Fruit fly (Drosophila melanogaster) whole organism, embryonic: ENCODE measurements around the gene nxf2.

Source experiments
- CG3281 ChIP-seq: fragments of 200-800 bp; sonication (Bioruptor generic); optimal IDR thresholded peaks from 3 replicates; lab custom pipeline; 2017; ENCODE audit warnings: missing biosample characterization, mild to moderate bottlenecking, missing genetic modification characterization
- CG6813 ChIP-seq: fragments of 200-800 bp; sonication (Bioruptor generic); optimal IDR thresholded peaks from 2 replicates; lab custom pipeline; 2017; ENCODE audit warnings: missing biosample characterization, missing genetic modification characterization, mild to moderate bottlenecking, moderate library complexity, missing genetic modification reagents
- Dbx ChIP-seq: fragments of 200-800 bp; sonication (Bioruptor generic); IDR thresholded peaks from 3 replicates; pipeline ENCODE4 v1.3.6; 2022; ENCODE audit warnings: missing biosample characterization, missing genetic modification characterization
- eve ChIP-seq, 2 experiments: fragments of >200 bp; optimal IDR thresholded peaks; 2 replicates each; lab custom pipeline; 2017; ENCODE audit warnings: missing biosample characterization in 2 of 2, missing genetic modification characterization in 2 of 2
- pnt ChIP-seq: fragments of 200-800 bp; sonication (Bioruptor generic); optimal IDR thresholded peaks from 3 replicates; lab custom pipeline; 2016; ENCODE audit warnings: missing biosample characterization, missing genetic modification characterization

dm6 chr3L:16569456-16569855, 10.7 kb downstream of the nxf2 start:
- no peak for TF ChIP-seq CG6813
- no peak for TF ChIP-seq Dbx
- no peak for TF ChIP-seq eve (GFP tag; optimal IDR thresholded peaks at IDR 0.05; lab: Kevin White, UChicago)
- TF ChIP-seq CG3281 (GFP tag; lab: Kevin White, UChicago), result no peak
- no peak for TF ChIP-seq pnt (GFP tag; lab: Kevin White, UChicago)
